Fruit fly (Drosophila melanogaster) whole organism, wandering third instar larva: ENCODE results near the gene Paris.

Source experiments
- Abd-B ChIP-seq: fragments of >200 bp; optimal IDR thresholded peaks from 2 replicates; lab custom pipeline; 2017; ENCODE audit warnings: missing biosample characterization, missing genetic modification characterization
- CG9705 ChIP-seq: fragments of 200-800 bp; sonication (Bioruptor generic); optimal IDR thresholded peaks from 2 replicates; lab custom pipeline; 2018; ENCODE audit warnings: missing biosample characterization, mild to moderate bottlenecking, missing genetic modification characterization
- Dfd ChIP-seq: fragments of >200 bp; optimal IDR thresholded peaks from 2 replicates; lab custom pipeline; 2017; ENCODE audit warnings: missing biosample characterization, missing genetic modification characterization
- Dif ChIP-seq: fragments of 200-275, 200-300 bp; sonication (Bioruptor generic); optimal IDR thresholded peaks from 2 replicates; lab custom pipeline; 2018; ENCODE audit warnings: missing biosample characterization, missing genetic modification characterization; ENCODE audit not compliant: partially characterized antibody
- Hr83 ChIP-seq: fragments of 200-300 bp; sonication (Bioruptor generic); optimal IDR thresholded peaks from 2 replicates; lab custom pipeline; 2016; ENCODE audit warnings: missing biosample characterization, mild to moderate bottlenecking, missing genetic modification characterization, moderate library complexity; ENCODE audit not compliant: poor library complexity, severe bottlenecking
- dl ChIP-seq, 2 experiments: fragments of 175-275, 200-275 bp in 1 of 2; fragments of 200-275 bp in 1 of 2; sonication (Bioruptor generic); optimal IDR thresholded peaks; lab custom pipeline; 2018; ENCODE audit warnings: mild to moderate bottlenecking in 2 of 2, missing biosample characterization in 2 of 2, missing genetic modification characterization in 2 of 2, moderate library complexity in 2 of 2; ENCODE audit not compliant: partially characterized antibody in 2 of 2, insufficient read depth in 1 of 2
- psq ChIP-seq: fragments of 200-800 bp; sonication (Bioruptor generic); optimal IDR thresholded peaks from 3 replicates; lab custom pipeline; 2017; ENCODE audit warnings: missing biosample characterization, mild to moderate bottlenecking, missing genetic modification characterization, moderate library complexity
- rgr ChIP-seq: fragments of 200-800 bp; sonication (Bioruptor generic); optimal IDR thresholded peaks from 3 replicates; lab custom pipeline; 2016; ENCODE audit warnings: missing biosample characterization, mild to moderate bottlenecking, missing genetic modification characterization

DNA sequence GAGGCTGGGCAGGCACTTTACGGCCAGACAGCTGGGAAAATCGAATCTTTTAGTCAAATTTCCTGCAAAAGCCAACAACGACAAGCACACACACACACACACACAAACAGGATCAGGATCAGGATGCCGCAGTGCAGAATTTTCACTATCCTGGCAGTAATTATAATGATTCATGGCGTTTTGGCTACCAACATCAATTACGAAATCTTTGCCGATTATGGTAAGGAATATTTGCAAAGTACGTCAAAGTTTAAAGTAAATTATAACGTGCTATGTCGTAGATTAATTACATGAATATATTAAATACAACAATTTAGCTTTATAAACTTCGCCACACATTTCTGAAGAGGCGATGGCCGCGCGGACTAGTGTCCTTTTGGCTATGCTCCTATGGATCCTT, 29.8 kb upstream of the Paris start, which contains the start of the genes CG34177 and CG34178:
- TF ChIP-seq Abd-B (GFP tag; lab: Kevin White, UChicago) (no peak), CG9705 (GFP tag; lab: Kevin White, UChicago) (no peak), Hr83 (no peak), psq (GFP tag; lab: Kevin White, UChicago) (no peak), Dfd (GFP tag; lab: Kevin White, UChicago) (no peak), Dif (GFP tag; lab: Kevin White, UChicago) (no peak), rgr (no peak), dl (GFP tag; optimal IDR thresholded peaks at IDR 0.05; lab: Kevin White, UChicago; ENCODE audit: insufficient read depth in 1 of 2, partially characterized antibody in 2 of 2) (no peak)
